Fruit fly (Drosophila melanogaster): ENCODE results near the gene U4-U6-60K.

DNA sequence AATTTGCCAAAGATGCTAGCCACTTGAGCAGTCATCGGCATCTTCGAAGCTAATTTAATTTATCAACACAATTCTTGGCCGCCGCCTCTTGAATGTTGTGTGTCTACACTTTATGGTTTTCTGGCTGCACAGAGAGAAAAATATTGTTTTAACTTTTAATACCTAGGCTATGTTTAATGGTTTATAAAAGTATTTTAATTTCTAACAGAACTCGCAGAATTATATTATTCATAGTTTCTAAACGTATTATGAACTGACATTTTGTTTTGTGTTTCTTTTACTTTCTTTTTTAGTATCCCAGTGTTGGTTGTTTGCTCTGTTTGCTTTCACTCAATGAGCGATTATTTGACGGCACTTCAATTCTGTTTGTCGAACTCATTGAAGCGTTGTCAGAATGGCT is 18.5 kb upstream of the U4-U6-60K start:
- TF ChIP-seq pan (optimal IDR thresholded peaks at IDR 0.05) (no peak), CG8478 (optimal IDR thresholded peaks at IDR 0.05) (no peak), EcR (GFP tag; optimal IDR thresholded peaks at IDR 0.05) (no peak), Dll (optimal IDR thresholded peaks at IDR 0.05) (no peak), psq (optimal IDR thresholded peaks at IDR 0.05) (no peak)

Measured in whole organism.